Fruit fly (Drosophila melanogaster) whole organism, embryonic: ENCODE measurements around the gene CG13059.

Source experiments
- B-H2 ChIP-seq: fragments of 200-800 bp; sonication (Bioruptor generic); optimal IDR thresholded peaks from 2 replicates; lab custom pipeline; 2018; ENCODE audit warnings: missing biosample characterization, mild to moderate bottlenecking, missing genetic modification characterization
- Bgb ChIP-seq: fragments of 200-800 bp; sonication (Bioruptor generic); IDR thresholded peaks from 2 replicates; pipeline ENCODE4 v1.3.6; 2022; ENCODE audit warnings: missing biosample characterization, missing genetic modification characterization; ENCODE audit not compliant: partially characterized antibody
- BtbVII ChIP-seq: fragments of 200-800 bp; sonication (Bioruptor generic); optimal IDR thresholded peaks from 3 replicates; lab custom pipeline; 2017; ENCODE audit warnings: missing biosample characterization, mild to moderate bottlenecking, missing genetic modification characterization
- CG10321 ChIP-seq: fragments of 200-800 bp; sonication (Bioruptor generic); IDR thresholded peaks from 2 replicates; pipeline ENCODE4 v1.3.6; 2022; ENCODE audit warnings: missing biosample characterization, missing genetic modification characterization
- CG10462 ChIP-seq: fragments of 200-800 bp; sonication (Bioruptor generic); optimal IDR thresholded peaks from 2 replicates; lab custom pipeline; 2016; ENCODE audit warnings: missing biosample characterization, missing genetic modification characterization
- CG11093 ChIP-seq: fragments of 200-800 bp; sonication (Bioruptor generic); IDR thresholded peaks from 3 replicates; pipeline ENCODE4 v1.3.6; 2022; ENCODE audit warnings: missing biosample characterization, missing genetic modification characterization
- CG13424 ChIP-seq: fragments of 200-800 bp; sonication (Bioruptor generic); optimal IDR thresholded peaks from 2 replicates; lab custom pipeline; 2019; ENCODE audit warnings: missing biosample characterization, mild to moderate bottlenecking, missing genetic modification characterization, moderate library complexity
- CG15011 ChIP-seq: fragments of 200-800 bp; sonication (Bioruptor generic); optimal IDR thresholded peaks from 3 replicates; lab custom pipeline; 2018; ENCODE audit warnings: missing biosample characterization, mild to moderate bottlenecking, missing genetic modification characterization
- CG1792 ChIP-seq: fragments of 200-800 bp; sonication (Bioruptor generic); optimal IDR thresholded peaks from 2 replicates; lab custom pipeline; 2016; ENCODE audit warnings: missing biosample characterization, missing genetic modification characterization
- CG18476 ChIP-seq: fragments of 200-800 bp; sonication (Bioruptor generic); optimal IDR thresholded peaks from 2 replicates; lab custom pipeline; 2016; ENCODE audit warnings: missing biosample characterization, mild to moderate bottlenecking, missing genetic modification characterization
- CG2120 ChIP-seq: fragments of 200-800 bp; sonication (Bioruptor generic); optimal IDR thresholded peaks from 3 replicates; lab custom pipeline; 2016; ENCODE audit warnings: missing biosample characterization, missing genetic modification characterization
- CG31224 ChIP-seq: fragments of 200-800 bp; sonication (Bioruptor generic); IDR thresholded peaks from 2 replicates; pipeline ENCODE4 v1.3.6; 2022; ENCODE audit warnings: missing biosample characterization, missing genetic modification characterization
- CG31365 ChIP-seq: fragments of 200-800 bp; sonication (Bioruptor generic); optimal IDR thresholded peaks from 2 replicates; lab custom pipeline; 2018; ENCODE audit warnings: missing biosample characterization, mild to moderate bottlenecking, missing genetic modification characterization
- CG34422 ChIP-seq: fragments of 200-800 bp; sonication (Bioruptor generic); IDR thresholded peaks from 3 replicates; pipeline ENCODE4 v1.3.6; 2022; ENCODE audit warnings: missing biosample characterization, missing genetic modification characterization
- CG3838 ChIP-seq: fragments of 200-800 bp; sonication (Bioruptor generic); optimal IDR thresholded peaks from 3 replicates; lab custom pipeline; 2016; ENCODE audit warnings: missing biosample characterization, missing genetic modification characterization
- CG4360 ChIP-seq: fragments of 200-800 bp; sonication (Bioruptor generic); IDR thresholded peaks from 2 replicates; pipeline ENCODE4 v1.3.6; 2022; ENCODE audit warnings: missing biosample characterization, missing genetic modification characterization
- CG6654 ChIP-seq: fragments of 200-800 bp; sonication (Bioruptor generic); optimal IDR thresholded peaks from 2 replicates; lab custom pipeline; 2017; ENCODE audit warnings: missing biosample characterization, mild to moderate bottlenecking, missing genetic modification characterization
- CG6791 ChIP-seq: fragments of 200-800 bp; sonication (Bioruptor generic); IDR thresholded peaks from 3 replicates; pipeline ENCODE4 v1.3.6; 2022; ENCODE audit warnings: missing biosample characterization, missing genetic modification characterization; ENCODE audit not compliant: partially characterized antibody
- CG9609 ChIP-seq: fragments of 200-800 bp; sonication (Bioruptor generic); optimal IDR thresholded peaks from 3 replicates; lab custom pipeline; 2016; ENCODE audit warnings: missing biosample characterization, missing genetic modification characterization
- Camta ChIP-seq: fragments of 200-800 bp; sonication (Bioruptor generic); optimal IDR thresholded peaks from 2 replicates; lab custom pipeline; 2016; ENCODE audit warnings: missing biosample characterization, missing genetic modification characterization
- Dfd ChIP-seq, 2 experiments: fragments of >200 bp; optimal IDR thresholded peaks; 2 replicates each; lab custom pipeline; 2017; ENCODE audit warnings: missing biosample characterization in 2 of 2, missing genetic modification characterization in 2 of 2
- GATAe ChIP-seq: fragments of 200-800 bp; sonication (Bioruptor generic); conservative IDR thresholded peaks from 2 replicates; pipeline ENCODE4 v1.3.6; 2022; ENCODE audit warnings: missing biosample characterization, missing genetic modification characterization
- HLH3B ChIP-seq: fragments of 200-800 bp; sonication (Bioruptor generic); IDR thresholded peaks from 2 replicates; pipeline ENCODE4 v1.3.6; 2022; ENCODE audit warnings: missing biosample characterization, missing genetic modification characterization
- Hand ChIP-seq: fragments of 200-800 bp; sonication (Bioruptor generic); optimal IDR thresholded peaks from 2 replicates; lab custom pipeline; 2017; ENCODE audit warnings: mild to moderate bottlenecking, missing biosample characterization, missing genetic modification reagents, missing genetic modification characterization
- Lhr ChIP-seq: fragments of 200-800 bp; sonication (Bioruptor generic); optimal IDR thresholded peaks from 3 replicates; lab custom pipeline; 2017; ENCODE audit warnings: mild to moderate bottlenecking, missing biosample characterization, missing genetic modification reagents, missing genetic modification characterization
- MBD-R2 ChIP-seq: fragments of 200-800 bp; sonication (Bioruptor generic); IDR thresholded peaks from 2 replicates; pipeline ENCODE4 v1.3.6; 2022; ENCODE audit warnings: missing biosample characterization, missing genetic modification characterization
- Med ChIP-seq: fragments of 200-800 bp; sonication (Bioruptor generic); peaks from one replicate; lab custom pipeline; 2016; ENCODE audit warnings: missing biosample characterization, missing genetic modification characterization, mild to moderate bottlenecking, inconsistent platforms, moderate library complexity
- NK7.1 ChIP-seq: fragments of 200-800 bp; sonication (Bioruptor generic); optimal IDR thresholded peaks from 3 replicates; lab custom pipeline; 2016; ENCODE audit warnings: missing biosample characterization, missing genetic modification characterization
- Opbp ChIP-seq: fragments of 200-800 bp; sonication (Bioruptor generic); IDR thresholded peaks from 3 replicates; pipeline ENCODE4 v1.3.6; 2022; ENCODE audit warnings: missing biosample characterization, missing genetic modification characterization; ENCODE audit not compliant: partially characterized antibody
- Pdp1 ChIP-seq, 2 experiments: fragments of 200-800 bp; sonication (Bioruptor generic); optimal IDR thresholded peaks; 3 replicates each; lab custom pipeline; 2016; ENCODE audit warnings: missing biosample characterization in 2 of 2, missing genetic modification characterization in 2 of 2, mild to moderate bottlenecking in 1 of 2, moderate library complexity in 1 of 2
- Sry-β ChIP-seq: fragments of 200-800 bp; sonication (Bioruptor generic); optimal IDR thresholded peaks from 2 replicates; lab custom pipeline; 2018; ENCODE audit warnings: missing biosample characterization, mild to moderate bottlenecking, missing genetic modification characterization, moderate library complexity
- aop ChIP-seq: fragments of 200-800 bp; sonication (Bioruptor generic); IDR thresholded peaks from 2 replicates; pipeline ENCODE4 v1.3.6; 2022; ENCODE audit warnings: missing biosample characterization, missing genetic modification characterization
- ato ChIP-seq: fragments of 200-800 bp; sonication (Bioruptor generic); IDR thresholded peaks from 2 replicates; pipeline ENCODE4 v1.3.6; 2022; ENCODE audit warnings: missing biosample characterization, missing genetic modification characterization; ENCODE audit not compliant: partially characterized antibody
- corto ChIP-seq: fragments of 200-800 bp; sonication (Bioruptor generic); optimal IDR thresholded peaks from 2 replicates; lab custom pipeline; 2016; ENCODE audit warnings: missing biosample characterization, mild to moderate bottlenecking, missing genetic modification characterization, moderate library complexity
- dati ChIP-seq: fragments of 200-800 bp; sonication (Bioruptor generic); IDR thresholded peaks from 2 replicates; pipeline ENCODE4 v1.3.6; 2022; ENCODE audit warnings: missing biosample characterization, missing genetic modification characterization
- esg ChIP-seq: fragments of 200-800 bp; sonication (Bioruptor generic); conservative IDR thresholded peaks from 2 replicates; pipeline ENCODE4 v1.3.6; 2022; ENCODE audit warnings: missing biosample characterization, missing genetic modification characterization
- ftz-f1 ChIP-seq: fragments of 200-800 bp; sonication (Bioruptor generic); optimal IDR thresholded peaks from 2 replicates; lab custom pipeline; 2016; ENCODE audit warnings: missing biosample characterization, missing genetic modification characterization
- grau ChIP-seq: fragments of 200-800 bp; optimal IDR thresholded peaks from 3 replicates; lab custom pipeline; 2019; ENCODE audit warnings: missing biosample characterization, mild to moderate bottlenecking, missing genetic modification characterization, moderate library complexity
- pita ChIP-seq: fragments of 200-800 bp; sonication (Bioruptor generic); optimal IDR thresholded peaks from 2 replicates; lab custom pipeline; 2017; ENCODE audit warnings: missing biosample characterization, mild to moderate bottlenecking, missing genetic modification characterization
- rib ChIP-seq: fragments of 200-800 bp; sonication (Bioruptor generic); IDR thresholded peaks from 2 replicates; pipeline ENCODE4 v1.3.6; 2022; ENCODE audit warnings: missing biosample characterization, missing genetic modification characterization
- run ChIP-seq: fragments of 200-800 bp; sonication (Bioruptor generic); optimal IDR thresholded peaks from 3 replicates; lab custom pipeline; 2018; ENCODE audit warnings: missing biosample characterization, mild to moderate bottlenecking, missing genetic modification characterization
- scrt ChIP-seq: fragments of 200-800 bp; sonication (Bioruptor generic); optimal IDR thresholded peaks from 2 replicates; lab custom pipeline; 2018; ENCODE audit warnings: missing biosample characterization, mild to moderate bottlenecking, missing genetic modification characterization, moderate library complexity
- sna ChIP-seq: fragments of 200-800 bp; sonication (Bioruptor generic); IDR thresholded peaks from 2 replicates; pipeline ENCODE4 v1.3.6; 2022; ENCODE audit warnings: missing biosample characterization, missing genetic modification characterization; ENCODE audit not compliant: partially characterized antibody
- sug ChIP-seq: fragments of 200-800 bp; optimal IDR thresholded peaks from 2 replicates; lab custom pipeline; 2019; ENCODE audit warnings: missing biosample characterization, mild to moderate bottlenecking, missing genetic modification characterization, moderate library complexity
- tap ChIP-seq: fragments of 200-800 bp; optimal IDR thresholded peaks from 3 replicates; lab custom pipeline; 2019; ENCODE audit warnings: missing biosample characterization, mild to moderate bottlenecking, missing genetic modification characterization, moderate library complexity
- tin ChIP-seq: fragments of 200-800 bp; sonication (Bioruptor generic); optimal IDR thresholded peaks from 3 replicates; lab custom pipeline; 2016; ENCODE audit warnings: missing biosample characterization, missing genetic modification characterization
- toy ChIP-seq: fragments of 200-800 bp; sonication (Bioruptor generic); IDR thresholded peaks from 2 replicates; pipeline ENCODE4 v1.3.6; 2022; ENCODE audit warnings: missing biosample characterization, missing genetic modification characterization
- ttk ChIP-seq: fragments of 200-800 bp; sonication (Bioruptor generic); IDR thresholded peaks from 2 replicates; pipeline ENCODE4 v2.1.2; 2022; ENCODE audit warnings: missing biosample characterization, missing genetic modification characterization
- vfl ChIP-seq: fragments of 200-800 bp; sonication (Bioruptor generic); optimal IDR thresholded peaks from 2 replicates; lab custom pipeline; 2016; ENCODE audit warnings: missing biosample characterization, missing genetic modification characterization

Gene CG13059

dm6 chr3L:16354197-16354596 is 30.7 kb downstream of the CG13059 start, which contains the start of gene Pdh:
TSS of gene Pdh (minus strand) at chr3L:16354297.
- TF ChIP-seq CG2120 (GFP tag; lab: Kevin White, UChicago) (no peak), NK7.1 (GFP tag; lab: Kevin White, UChicago) (no peak), CG9609 (GFP tag; lab: Kevin White, UChicago) (no peak), CG31224 (no peak), corto (no peak), ttk (GFP tag; lab: Robert Waterston, UW) (no peak), toy (GFP tag; lab: Robert Waterston, UW) (no peak), Pdp1 (GFP tag; optimal IDR thresholded peaks at IDR 0.05; lab: Kevin White, UChicago) (peak in 1 of 2 experiments; percentile 0), run (no peak), CG10462 (GFP tag; lab: Kevin White, UChicago) (no peak), CG4360 (no peak), Med (GFP tag; lab: Kevin White, UChicago) (peak; percentile 57)

dm6 chr3L:16356171-16356765 is 32.8 kb downstream of the CG13059 start:
- no peak for TF ChIP-seq sna (GFP tag; lab: Robert Waterston, UW)
- TF ChIP-seq CG31224: peak; percentile 74
- no peak for TF ChIP-seq CG34422 (GFP tag; lab: Robert Waterston, UW)
- no peak for TF ChIP-seq esg (GFP tag; lab: Robert Waterston, UW)
- TF ChIP-seq Hand (GFP tag; lab: Kevin White, UChicago): peak; percentile 4
- peak; percentile 99 for TF ChIP-seq sug
- no peak for TF ChIP-seq MBD-R2 (GFP tag; lab: Robert Waterston, UW)
- peak; percentile 49 for TF ChIP-seq scrt
- no peak for TF ChIP-seq CG15011 (GFP tag; lab: Kevin White, UChicago)
- TF ChIP-seq HLH3B (GFP tag; lab: Robert Waterston, UW): no peak
- TF ChIP-seq CG3838 (GFP tag; lab: Kevin White, UChicago): no peak
- TF ChIP-seq dati (GFP tag; lab: Robert Waterston, UW): no peak
- TF ChIP-seq CG10321 (GFP tag; lab: Robert Waterston, UW): 0 out of 2 replicates have a peak, but pooled peaks have one; percentile 17
- 0 out of 2 replicates have a peak, but pooled peaks have one; percentile 14 for TF ChIP-seq rib (GFP tag; lab: Robert Waterston, UW)
- no peak for TF ChIP-seq vfl (GFP tag; lab: Kevin White, UChicago)
- TF ChIP-seq aop (GFP tag; lab: Robert Waterston, UW): no peak
- TF ChIP-seq Opbp (GFP tag; lab: Robert Waterston, UW): no peak
- no peak for TF ChIP-seq Camta
- TF ChIP-seq Dfd (GFP tag; optimal IDR thresholded peaks at IDR 0.05; lab: Kevin White, UChicago): no peak
- peak; percentile 46 for TF ChIP-seq B-H2 (GFP tag; lab: Kevin White, UChicago)
- TF ChIP-seq toy (GFP tag; lab: Robert Waterston, UW): no peak
- no peak for TF ChIP-seq CG6654 (GFP tag; lab: Kevin White, UChicago)
- TF ChIP-seq ttk (GFP tag; lab: Robert Waterston, UW): no peak
- TF ChIP-seq Sry-β (GFP tag; lab: Kevin White, UChicago): no peak
- TF ChIP-seq grau (tag; lab: Kevin White, UChicago): no peak
- 0 out of 2 replicates have a peak, but pooled peaks have one; percentile 15 for TF ChIP-seq GATAe (GFP tag; lab: Robert Waterston, UW)
- TF ChIP-seq CG6791 (GFP tag; lab: Robert Waterston, UW): no peak
- TF ChIP-seq tin: no peak
- no peak for TF ChIP-seq Lhr (GFP tag; lab: Kevin White, UChicago)
- no peak for TF ChIP-seq CG18476 (GFP tag; lab: Kevin White, UChicago)
- TF ChIP-seq CG31365 (tag; lab: Kevin White, UChicago): no peak
- no peak for TF ChIP-seq tap
- no peak for TF ChIP-seq ato (GFP tag; lab: Robert Waterston, UW)
- TF ChIP-seq ftz-f1 (GFP tag; lab: Kevin White, UChicago): no peak
- peak; percentile 45 for TF ChIP-seq BtbVII (GFP tag; lab: Kevin White, UChicago)
- TF ChIP-seq CG1792: no peak
- no peak for TF ChIP-seq CG13424 (tag; lab: Kevin White, UChicago)
- no peak for TF ChIP-seq Bgb (GFP tag; lab: Robert Waterston, UW)
- TF ChIP-seq pita (GFP tag; lab: Kevin White, UChicago): no peak
- TF ChIP-seq CG11093 (GFP tag; lab: Robert Waterston, UW): no peak
